Fruit fly (Drosophila melanogaster) whole organism, embryonic: Measurements from ENCODE around the gene CG4133.

ENCODE experiments used
- Abd-B ChIP-seq: fragments of 200-800 bp; sonication (Bioruptor generic); optimal IDR thresholded peaks from 2 replicates; lab custom pipeline; 2018; ENCODE audit warnings: missing biosample characterization, mild to moderate bottlenecking, missing genetic modification characterization, moderate library complexity
- Ada2b ChIP-seq: fragments of 200-800 bp; sonication (Bioruptor generic); IDR thresholded peaks from 2 replicates; pipeline ENCODE4 v1.3.6; 2022; ENCODE audit warnings: missing biosample characterization, missing genetic modification characterization
- C15 ChIP-seq: fragments of 200-800 bp; sonication (Bioruptor generic); IDR thresholded peaks from 3 replicates; pipeline ENCODE4 v1.3.6; 2022; ENCODE audit warnings: missing biosample characterization, missing genetic modification characterization
- CG10462 ChIP-seq: fragments of 200-800 bp; sonication (Bioruptor generic); optimal IDR thresholded peaks from 2 replicates; lab custom pipeline; 2016; ENCODE audit warnings: missing biosample characterization, missing genetic modification characterization
- CG12155 ChIP-seq: fragments of 200-800 bp; sonication (Bioruptor generic); optimal IDR thresholded peaks from 3 replicates; lab custom pipeline; 2016; ENCODE audit warnings: missing biosample characterization, missing genetic modification characterization
- CG14667 ChIP-seq: fragments of 200-800 bp; sonication (Bioruptor generic); IDR thresholded peaks from 2 replicates; pipeline ENCODE4 v1.3.6; 2022; ENCODE audit warnings: missing biosample characterization, missing genetic modification characterization
- CG14710 ChIP-seq: fragments of 200-800 bp; sonication (Bioruptor generic); optimal IDR thresholded peaks from 3 replicates; lab custom pipeline; 2019; ENCODE audit warnings: missing biosample characterization, mild to moderate bottlenecking, missing genetic modification characterization, moderate library complexity
- CG2116 ChIP-seq: fragments of 200-800 bp; sonication (Bioruptor generic); optimal IDR thresholded peaks from 3 replicates; lab custom pipeline; 2018; ENCODE audit warnings: missing biosample characterization, mild to moderate bottlenecking, missing genetic modification characterization
- CG2678 ChIP-seq: fragments of 200-800 bp; sonication (Bioruptor generic); optimal IDR thresholded peaks from 3 replicates; lab custom pipeline; 2019; ENCODE audit warnings: missing biosample characterization, mild to moderate bottlenecking, missing genetic modification characterization, moderate library complexity
- CG33213 ChIP-seq: fragments of 200-800 bp; sonication (Bioruptor generic); optimal IDR thresholded peaks from 3 replicates; lab custom pipeline; 2016; ENCODE audit warnings: missing biosample characterization, missing genetic modification characterization
- CG34224 ChIP-seq: fragments of 200-800 bp; sonication (Bioruptor generic); IDR thresholded peaks from 3 replicates; pipeline ENCODE4 v1.3.6; 2022; ENCODE audit warnings: missing biosample characterization, missing genetic modification characterization; ENCODE audit not compliant: partially characterized antibody
- CG3726 ChIP-seq: fragments of 200-800 bp; sonication (Bioruptor generic); IDR thresholded peaks from 3 replicates; pipeline ENCODE4, ENCODE4 v1.3.6; 2022; ENCODE audit warnings: missing biosample characterization, missing genetic modification characterization
- CG4404 ChIP-seq: fragments of 200-800 bp; sonication (Bioruptor generic); IDR thresholded peaks from 2 replicates; pipeline ENCODE4 v1.3.6; 2022; ENCODE audit warnings: missing biosample characterization, missing genetic modification characterization
- CG4820 ChIP-seq: fragments of 200-800 bp; sonication (Bioruptor generic); optimal IDR thresholded peaks from 3 replicates; lab custom pipeline; 2016; ENCODE audit warnings: missing biosample characterization, missing genetic modification characterization
- CG7745 ChIP-seq: fragments of 200-800 bp; sonication (Bioruptor generic); optimal IDR thresholded peaks from 2 replicates; lab custom pipeline; 2018; ENCODE audit warnings: missing biosample characterization, mild to moderate bottlenecking, missing genetic modification characterization, moderate library complexity
- CG8281 ChIP-seq: fragments of 200-800 bp; sonication (Bioruptor generic); optimal IDR thresholded peaks from 2 replicates; lab custom pipeline; 2018; ENCODE audit warnings: missing biosample characterization, mild to moderate bottlenecking, missing genetic modification characterization, moderate library complexity
- CTCF ChIP-seq: fragments of 200-800 bp; sonication (Bioruptor generic); optimal IDR thresholded peaks from 2 replicates; lab custom pipeline; 2017; ENCODE audit warnings: missing biosample characterization, mild to moderate bottlenecking, missing genetic modification characterization, moderate library complexity
- Dad ChIP-seq: fragments of 200-800 bp; sonication (Bioruptor generic); optimal IDR thresholded peaks from 3 replicates; lab custom pipeline; 2016; ENCODE audit warnings: missing biosample characterization, missing genetic modification characterization
- Dip2 ChIP-seq: fragments of 200-800 bp; sonication (Bioruptor generic); IDR thresholded peaks from 2 replicates; pipeline ENCODE4 v1.3.6; 2022; ENCODE audit warnings: missing biosample characterization, missing genetic modification characterization
- E2f2 ChIP-seq: fragments of 200-800 bp; sonication (Bioruptor generic); IDR thresholded peaks from 2 replicates; pipeline ENCODE4 v1.3.6; 2022; ENCODE audit warnings: missing biosample characterization, missing genetic modification characterization
- Ets97D ChIP-seq: fragments of 200-800 bp; sonication (Bioruptor generic); optimal IDR thresholded peaks from 3 replicates; lab custom pipeline; 2016; ENCODE audit warnings: missing biosample characterization, missing genetic modification characterization
- Fer3 ChIP-seq: fragments of 200-800 bp; sonication (Bioruptor generic); optimal IDR thresholded peaks from 2 replicates; lab custom pipeline; 2018; ENCODE audit warnings: missing biosample characterization, mild to moderate bottlenecking, missing genetic modification characterization, moderate library complexity
- HmgZ ChIP-seq: fragments of 200-800 bp; sonication (Bioruptor generic); optimal IDR thresholded peaks from 2 replicates; lab custom pipeline; 2018; ENCODE audit warnings: missing biosample characterization, mild to moderate bottlenecking, missing genetic modification characterization
- Hr51 ChIP-seq, 2 experiments: fragments of 200-800 bp; sonication (Bioruptor generic); optimal IDR thresholded peaks; 2 replicates in 1 of 2; 3 replicates in 1 of 2; lab custom pipeline; 2016 to 2018; ENCODE audit warnings: missing biosample characterization in 2 of 2, missing genetic modification characterization in 2 of 2, mild to moderate bottlenecking in 1 of 2, moderate library complexity in 1 of 2
- Med ChIP-seq: fragments of 200-800 bp; sonication (Bioruptor generic); peaks from one replicate; lab custom pipeline; 2016; ENCODE audit warnings: missing biosample characterization, missing genetic modification characterization, mild to moderate bottlenecking, inconsistent platforms, moderate library complexity
- Neu2 ChIP-seq: fragments of 200-800 bp; sonication (Bioruptor generic); optimal IDR thresholded peaks from 3 replicates; lab custom pipeline; 2016; ENCODE audit warnings: missing biosample characterization, missing genetic modification characterization, borderline replicate concordance
- Opbp ChIP-seq: fragments of 200-800 bp; sonication (Bioruptor generic); IDR thresholded peaks from 3 replicates; pipeline ENCODE4 v1.3.6; 2022; ENCODE audit warnings: missing biosample characterization, missing genetic modification characterization; ENCODE audit not compliant: partially characterized antibody
- Six4 ChIP-seq: fragments of 200-800 bp; sonication (Bioruptor generic); optimal IDR thresholded peaks from 2 replicates; lab custom pipeline; 2016; ENCODE audit warnings: missing biosample characterization, missing genetic modification characterization
- Ssrp ChIP-seq: fragments of 200-800 bp; sonication (Bioruptor generic); optimal IDR thresholded peaks from 2 replicates; lab custom pipeline; 2018; ENCODE audit warnings: missing biosample characterization, mild to moderate bottlenecking, missing genetic modification characterization, moderate library complexity
- Taf1 ChIP-seq: fragments of 200-800 bp; sonication (Bioruptor generic); IDR thresholded peaks from 2 replicates; pipeline ENCODE4 v1.3.6; 2022; ENCODE audit warnings: missing biosample characterization, missing genetic modification characterization
- cas ChIP-seq: fragments of 200-800 bp; sonication (Bioruptor generic); IDR thresholded peaks from 2 replicates; pipeline ENCODE4 v1.3.6; 2022; ENCODE audit warnings: missing biosample characterization, missing genetic modification characterization
- crc ChIP-seq: fragments of 200-800 bp; sonication (Bioruptor generic); optimal IDR thresholded peaks from 2 replicates; lab custom pipeline; 2016; ENCODE audit warnings: missing biosample characterization, missing genetic modification characterization
- dm ChIP-seq: fragments of 200-800 bp; sonication (Bioruptor generic); optimal IDR thresholded peaks from 3 replicates; lab custom pipeline; 2016; ENCODE audit warnings: missing biosample characterization, missing genetic modification characterization
- esg ChIP-seq: fragments of 200-800 bp; sonication (Bioruptor generic); conservative IDR thresholded peaks from 2 replicates; pipeline ENCODE4 v1.3.6; 2022; ENCODE audit warnings: missing biosample characterization, missing genetic modification characterization
- hb ChIP-seq: fragments of 200-800 bp; sonication (Bioruptor generic); IDR thresholded peaks from 3 replicates; pipeline ENCODE4 v1.3.6; 2022; ENCODE audit warnings: missing biosample characterization, missing genetic modification characterization; ENCODE audit not compliant: partially characterized antibody
- hkb ChIP-seq, 2 experiments: fragments of 200-800 bp in 1 of 2; fragments of >200 bp in 1 of 2; sonication (Bioruptor generic) in 1 of 2; IDR thresholded peaks in 1 of 2; optimal IDR thresholded peaks in 1 of 2; 2 replicates each; pipeline versions ENCODE4 v1.3.6 to Lab custom; 2017 to 2022; ENCODE audit warnings: missing biosample characterization in 1 of 2, missing genetic modification characterization in 1 of 2
- kni ChIP-seq: fragments of 200-800 bp; sonication (Bioruptor generic); optimal IDR thresholded peaks from 3 replicates; lab custom pipeline; 2017; ENCODE audit warnings: mild to moderate bottlenecking, missing biosample characterization, missing genetic modification reagents, missing genetic modification characterization
- oc ChIP-seq: fragments of 200-800 bp; sonication (Bioruptor generic); optimal IDR thresholded peaks from 2 replicates; lab custom pipeline; 2018; ENCODE audit warnings: missing biosample characterization, mild to moderate bottlenecking, missing genetic modification characterization, moderate library complexity
- otp ChIP-seq: fragments of 200-800 bp; sonication (Bioruptor generic); IDR thresholded peaks from 3 replicates; pipeline ENCODE4, ENCODE4 v1.3.6; 2022; ENCODE audit warnings: missing biosample characterization, missing genetic modification characterization
- pfk ChIP-seq: fragments of 200-800 bp; sonication (Bioruptor generic); optimal IDR thresholded peaks from 2 replicates; lab custom pipeline; 2018; ENCODE audit warnings: missing biosample characterization, mild to moderate bottlenecking, missing genetic modification characterization, moderate library complexity
- sd ChIP-seq: fragments of 200-800 bp; sonication (Bioruptor generic); optimal IDR thresholded peaks from 3 replicates; lab custom pipeline; 2018; ENCODE audit warnings: missing biosample characterization, mild to moderate bottlenecking, missing genetic modification characterization, moderate library complexity
- so ChIP-seq: fragments of 200-800 bp; sonication (Bioruptor generic); IDR thresholded peaks from 3 replicates; pipeline ENCODE4 v1.3.6; 2022; ENCODE audit warnings: missing biosample characterization, missing genetic modification characterization
- sug ChIP-seq: fragments of 200-800 bp; optimal IDR thresholded peaks from 2 replicates; lab custom pipeline; 2019; ENCODE audit warnings: missing biosample characterization, mild to moderate bottlenecking, missing genetic modification characterization, moderate library complexity
- tap ChIP-seq: fragments of 200-800 bp; optimal IDR thresholded peaks from 3 replicates; lab custom pipeline; 2019; ENCODE audit warnings: missing biosample characterization, mild to moderate bottlenecking, missing genetic modification characterization, moderate library complexity
- tin ChIP-seq: fragments of 200-800 bp; sonication (Bioruptor generic); optimal IDR thresholded peaks from 3 replicates; lab custom pipeline; 2016; ENCODE audit warnings: missing biosample characterization, missing genetic modification characterization
- ttk ChIP-seq: fragments of 200-800 bp; sonication (Bioruptor generic); IDR thresholded peaks from 2 replicates; pipeline ENCODE4 v2.1.2; 2022; ENCODE audit warnings: missing biosample characterization, missing genetic modification characterization
- usp ChIP-seq: fragments of >200 bp; optimal IDR thresholded peaks from 2 replicates; lab custom pipeline; 2017; ENCODE audit warnings: missing biosample characterization, missing genetic modification characterization
- wor ChIP-seq: fragments of 200-800 bp; sonication (Bioruptor generic); IDR thresholded peaks from 2 replicates; pipeline ENCODE4 v1.3.6; 2022; ENCODE audit warnings: missing biosample characterization, missing genetic modification characterization

Gene CG4133

DNA sequence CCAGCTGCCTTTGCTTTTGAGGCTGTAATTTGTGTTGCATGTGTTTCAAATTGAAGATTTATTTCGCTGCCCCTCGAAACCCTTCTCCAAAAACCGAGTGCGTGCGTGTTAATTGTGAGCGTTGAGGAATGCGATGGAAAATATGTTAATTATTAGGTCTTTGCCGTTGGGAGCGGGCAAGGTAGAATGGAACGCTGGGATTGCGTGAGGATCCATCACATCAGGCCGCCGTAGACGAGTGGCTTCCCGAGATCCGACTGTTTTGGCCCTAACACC lies 13.9 kb upstream of the CG4133 start:
- TF ChIP-seq Med (GFP tag; lab: Kevin White, UChicago): peak; percentile 30
- no peak for TF ChIP-seq wor
- TF ChIP-seq CG7745 (tag; lab: Kevin White, UChicago): peak; percentile 51
- 0 out of 3 replicates have a peak, but pooled peaks have one; percentile 27 for TF ChIP-seq Opbp (GFP tag; lab: Robert Waterston, UW)
- peak; percentile 26 for TF ChIP-seq sd (tag; lab: Kevin White, UChicago)
- TF ChIP-seq dm: no peak
- TF ChIP-seq kni: peak; percentile 13
- no peak for TF ChIP-seq CG3726 (GFP tag; lab: Robert Waterston, UW)

DNA sequence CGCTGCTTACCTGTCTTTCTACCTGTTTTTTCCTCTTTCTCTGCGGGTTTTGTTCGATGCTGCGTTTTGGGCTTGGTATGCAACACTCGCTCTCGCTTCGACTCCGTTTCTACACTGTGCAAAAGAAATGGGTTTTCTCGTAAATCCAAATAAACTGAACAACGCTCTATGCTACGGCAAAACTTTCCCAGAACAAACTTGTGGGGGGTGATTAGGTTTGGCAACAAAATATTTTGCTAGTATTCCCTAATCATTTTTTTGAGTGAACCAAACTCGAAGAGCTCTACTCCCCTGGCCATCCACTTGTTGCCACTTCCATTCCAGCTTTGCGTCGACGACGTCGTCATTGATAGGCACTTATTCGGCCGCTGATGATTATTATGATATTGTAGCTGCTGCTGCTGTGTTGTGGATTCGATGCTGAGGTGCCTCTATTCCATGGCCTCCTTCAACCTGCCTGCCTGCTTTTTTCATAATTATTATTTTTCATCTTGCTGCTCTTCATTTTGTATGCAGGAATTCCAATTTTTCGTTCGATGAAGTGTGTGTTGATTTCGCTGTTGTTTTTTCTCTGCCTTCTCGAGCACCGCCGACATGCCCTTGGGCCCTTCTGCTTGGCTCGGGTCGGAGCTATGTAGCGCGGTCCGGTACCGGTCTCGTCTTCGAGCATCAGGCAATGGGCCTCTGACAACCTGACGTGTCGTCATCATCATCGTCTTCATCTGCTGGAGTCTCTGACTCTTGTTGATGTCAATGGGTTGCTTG lies 13.2 kb upstream of the CG4133 start:
- TF ChIP-seq Six4 (GFP tag; lab: Kevin White, UChicago) (peak; percentile 78), otp (peak; percentile 88), Ada2b (GFP tag; lab: Robert Waterston, UW) (peak; percentile 49), CG4820 (GFP tag; lab: Kevin White, UChicago) (peak; percentile 74), Dad (GFP tag; lab: Kevin White, UChicago) (peak; percentile 67), E2f2 (peak; percentile 62), C15 (GFP tag; lab: Robert Waterston, UW) (no peak), Dip2 (GFP tag; lab: Robert Waterston, UW) (no peak; the same call in 1 of the 2 replicates), CG4404 (GFP tag; lab: Robert Waterston, UW) (peak; percentile 83), tap (tag; lab: Kevin White, UChicago) (peak; percentile 79), CG14667 (peak; percentile 82), CG14710 (tag; lab: Kevin White, UChicago) (peak; percentile 85), esg (GFP tag; lab: Robert Waterston, UW) (peak; percentile 87), CG10462 (GFP tag; lab: Kevin White, UChicago) (peak; percentile 71), CG33213 (GFP tag; lab: Kevin White, UChicago) (peak; percentile 67), Neu2 (GFP tag; lab: Kevin White, UChicago) (no peak), hkb (optimal IDR thresholded peaks at IDR 0.05; lab: Kevin White, UChicago) (no peak), hkb (GFP tag; IDR thresholded peaks at IDR 0.05; lab: Robert Waterston, UW) (peak; percentile 88), pfk (GFP tag; lab: Kevin White, UChicago) (no peak), Fer3 (peak; percentile 61), CG12155 (peak; percentile 48), Opbp (GFP tag; lab: Robert Waterston, UW) (no peak), Abd-B (GFP tag; lab: Kevin White, UChicago) (no peak), crc (GFP tag; lab: Kevin White, UChicago) (peak; percentile 57), hb (GFP tag; lab: Robert Waterston, UW) (no peak), sug (no peak), Taf1 (GFP tag; lab: Robert Waterston, UW) (no peak), CG8281 (tag; lab: Kevin White, UChicago) (peak; percentile 47), CG2678 (no peak), ttk (peak; percentile 87), usp (GFP tag; lab: Kevin White, UChicago) (no peak), Ssrp (tag; lab: Kevin White, UChicago) (peak; percentile 76), CTCF (GFP tag; lab: Kevin White, UChicago) (no peak), Ets97D (peak; percentile 43), Hr51 (GFP tag; optimal IDR thresholded peaks at IDR 0.05; lab: Kevin White, UChicago) (peak in 1 of 2 experiments; percentile 68), cas (GFP tag; lab: Robert Waterston, UW) (no peak), tin (peak; percentile 87), so (GFP tag; lab: Robert Waterston, UW) (peak; percentile 75; the same call in 2 of the 3 replicates), CG34224 (GFP tag; lab: Robert Waterston, UW) (no peak), HmgZ (tag; lab: Kevin White, UChicago) (peak; percentile 8), CG2116 (peak; percentile 44), oc (tag; lab: Kevin White, UChicago) (peak; percentile 85)
